Worm (Caenorhabditis elegans) whole organism, late embryonic: ENCODE results near the gene Y66D12A.10.
"Not testable (repeated sequence)": the region's sequence is repeated elsewhere in the genome, so short reads cannot be mapped to it uniquely, and the experiment has no call there.

Experiments used
- che-1 ChIP-seq: sonication (generic microtip); optimal IDR thresholded peaks from 2 replicates; lab custom pipeline; 2016; ENCODE audit warnings: mild to moderate bottlenecking, missing genetic modification characterization, missing compliant biosample characterization
- dmd-4 ChIP-seq: sonication (generic microtip); optimal IDR thresholded peaks from 2 replicates; lab custom pipeline; 2016; ENCODE audit warnings: borderline replicate concordance, missing genetic modification characterization, missing compliant biosample characterization
- elt-4 ChIP-seq: sonication (generic microtip); optimal IDR thresholded peaks from 2 replicates; lab custom pipeline; 2016; ENCODE audit warnings: missing genetic modification characterization, missing compliant biosample characterization
- hlh-15 ChIP-seq: sonication (generic microtip); optimal IDR thresholded peaks from 2 replicates; lab custom pipeline; 2016; ENCODE audit warnings: missing genetic modification characterization, missing compliant biosample characterization
- nhr-232 ChIP-seq: sonication (generic microtip); optimal IDR thresholded peaks from 2 replicates; lab custom pipeline; 2016; ENCODE audit warnings: missing genetic modification characterization, missing compliant biosample characterization
- npax-4 ChIP-seq: sonication (generic microtip); optimal IDR thresholded peaks from 2 replicates; lab custom pipeline; 2016; ENCODE audit warnings: missing genetic modification characterization, missing compliant biosample characterization
- sox-4 ChIP-seq: sonication (generic microtip); optimal IDR thresholded peaks from 2 replicates; lab custom pipeline; 2017; ENCODE audit warnings: mild to moderate bottlenecking, missing genetic modification characterization, inconsistent platforms, missing compliant biosample characterization
- unc-42 ChIP-seq: sonication (generic microtip); optimal IDR thresholded peaks from 2 replicates; lab custom pipeline; 2016; ENCODE audit warnings: missing genotype, missing genetic modification characterization, missing compliant biosample characterization

- TF ChIP-seq elt-4 (tag; lab: Kevin White, UChicago); nhr-232 (tag; lab: Kevin White, UChicago); npax-4 (tag; lab: Kevin White, UChicago); unc-42 (tag; lab: Kevin White, UChicago); hlh-15 (tag; lab: Kevin White, UChicago); dmd-4 (tag; lab: Kevin White, UChicago); che-1 (tag; lab: Kevin White, UChicago); sox-4: not testable (repeated sequence)
Observed at ce11 chrIII:11614325-11614724, 48.7 kb downstream of the Y66D12A.10 start.
